Fruit fly (Drosophila melanogaster) whole organism, pupa: ENCODE measurements around the gene CG7530.

Source experiments
- CG13204 ChIP-seq: fragments of 200-800 bp; sonication (Bioruptor generic); optimal IDR thresholded peaks from 2 replicates; lab custom pipeline; 2018; ENCODE audit warnings: missing biosample characterization, mild to moderate bottlenecking, missing genetic modification characterization, moderate library complexity
- CG15710 ChIP-seq: fragments of 200-800 bp; sonication (Bioruptor generic); optimal IDR thresholded peaks from 2 replicates; lab custom pipeline; 2018; ENCODE audit warnings: missing biosample characterization, mild to moderate bottlenecking, missing genetic modification characterization, moderate library complexity
- CG9948 ChIP-seq: fragments of 200-800 bp; sonication (Bioruptor generic); optimal IDR thresholded peaks from 2 replicates; lab custom pipeline; 2018; ENCODE audit warnings: missing biosample characterization, mild to moderate bottlenecking, missing genetic modification characterization, moderate library complexity
- Ets98B ChIP-seq: fragments of 200-800 bp; sonication (Bioruptor generic); IDR thresholded peaks from 2 replicates; pipeline ENCODE4 v1.3.6; 2022; ENCODE audit warnings: missing biosample characterization, missing genetic modification characterization
- Snoo ChIP-seq: fragments of 200-800 bp; sonication (Bioruptor generic); optimal IDR thresholded peaks from 3 replicates; lab custom pipeline; 2017; ENCODE audit warnings: missing biosample characterization, mild to moderate bottlenecking, missing genetic modification characterization, inconsistent platforms
- fd96Ca ChIP-seq: fragments of 200-800 bp; sonication (Bioruptor generic); IDR thresholded peaks from 3 replicates; pipeline ENCODE4 v1.3.6; 2022; ENCODE audit warnings: missing biosample characterization, missing genetic modification characterization

DNA sequence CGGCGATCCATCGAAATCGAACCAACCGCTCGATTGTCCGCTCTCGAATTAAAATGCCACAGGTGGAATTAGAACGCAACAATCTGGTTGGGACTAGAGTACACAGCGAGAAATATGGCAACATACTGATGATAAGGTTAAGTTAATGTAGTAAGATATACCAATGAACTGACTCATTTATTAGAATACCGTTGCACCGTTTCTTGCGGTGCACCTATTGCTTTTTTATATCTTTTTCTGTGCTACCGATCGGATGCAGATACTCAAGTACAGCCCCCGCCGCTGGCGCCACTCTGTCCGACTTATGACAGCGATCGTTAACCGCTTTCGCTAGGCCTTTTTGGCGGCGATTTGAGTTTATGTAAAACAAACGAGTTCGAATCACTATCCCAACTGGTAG is 11.2 kb downstream of the CG7530 start:
- TF ChIP-seq CG13204 (GFP tag; lab: Kevin White, UChicago): no peak
- no peak for TF ChIP-seq Snoo (tag; lab: Kevin White, UChicago)
- TF ChIP-seq CG15710 (tag; lab: Kevin White, UChicago): no peak
- TF ChIP-seq Ets98B (GFP tag; lab: Robert Waterston, UW): peak; percentile 74
- TF ChIP-seq fd96Ca (GFP tag; lab: Robert Waterston, UW): peak; percentile 85
- peak; percentile 19 for TF ChIP-seq CG9948
